Fruit fly (Drosophila melanogaster): ENCODE data around the gene mei-38.

The mei-38 gene

dm6 chrX:1476848-1477247 lies at the start of gene mei-38, which contains the start of gene Rab27 (continued):
- TF ChIP-seq abd-A (tag; optimal IDR thresholded peaks at IDR 0.05) (no peak), gsb-n (tag; optimal IDR thresholded peaks at IDR 0.05) (no peak), Drgx (GFP tag; IDR thresholded peaks at IDR 0.05) (no peak), Awh (GFP tag; IDR thresholded peaks at IDR 0.05) (no peak), CG18764 (GFP tag; optimal IDR thresholded peaks at IDR 0.05) (no peak), croc (GFP tag; conservative IDR thresholded peaks at IDR 0.05) (no peak), CG5245 (GFP tag; optimal IDR thresholded peaks at IDR 0.05) (no peak), H2.0 (GFP tag; IDR thresholded peaks at IDR 0.05) (no peak), CG6654 (GFP tag; optimal IDR thresholded peaks at IDR 0.05) (no peak), yki (optimal IDR thresholded peaks at IDR 0.05) (no peak), ewg (GFP tag; optimal IDR thresholded peaks at IDR 0.05) (peak; percentile 68), fd3F (GFP tag; optimal IDR thresholded peaks at IDR 0.05) (no peak), ash1 (GFP tag; optimal IDR thresholded peaks at IDR 0.05) (no peak), org-1 (GFP tag; optimal IDR thresholded peaks at IDR 0.05) (no peak), CG9215 (GFP tag; IDR thresholded peaks at IDR 0.05) (no peak), sim (GFP tag; IDR thresholded peaks at IDR 0.05) (no peak), Adf1 (GFP tag; IDR thresholded peaks at IDR 0.05) (no peak), Poxn (GFP tag; IDR thresholded peaks at IDR 0.05) (no peak), CG14860 (GFP tag; IDR thresholded peaks at IDR 0.05; ENCODE audit: partially characterized antibody) (no peak), tgo (GFP tag; IDR thresholded peaks at IDR 0.05) (no peak), CG17186 (GFP tag; optimal IDR thresholded peaks at IDR 0.05) (peak; percentile 75), lov (optimal IDR thresholded peaks at IDR 0.05) (no peak), lov (GFP tag; IDR thresholded peaks at IDR 0.05) (no peak), ems (GFP tag; optimal IDR thresholded peaks at IDR 0.05) (no peak), CG10654 (GFP tag; optimal IDR thresholded peaks at IDR 0.05) (no peak), CG7786 (GFP tag; optimal IDR thresholded peaks at IDR 0.05) (peak; percentile 36), CG4820 (GFP tag; optimal IDR thresholded peaks at IDR 0.05) (peak; percentile 12), Dbx (GFP tag; IDR thresholded peaks at IDR 0.05) (0 out of 3 replicates have a peak, but pooled peaks have one; percentile 14), so (GFP tag; IDR thresholded peaks at IDR 0.05) (no peak), CG10979 (tag; optimal IDR thresholded peaks at IDR 0.05) (no peak), PHDP (tag; optimal IDR thresholded peaks at IDR 0.05) (no peak), Dll (GFP tag; IDR thresholded peaks at IDR 0.05; ENCODE audit: partially characterized antibody) (peak; percentile 71; the same call in 3 of the 4 replicates), sna (GFP tag; IDR thresholded peaks at IDR 0.05; ENCODE audit: partially characterized antibody) (peak; percentile 63; the same call in 1 of the 2 replicates), nmo (GFP tag; optimal IDR thresholded peaks at IDR 0.05) (no peak), CG30020 (tag; optimal IDR thresholded peaks at IDR 0.05) (no peak), tll (GFP tag; optimal IDR thresholded peaks at IDR 0.05) (no peak), NC2α (GFP tag; optimal IDR thresholded peaks at IDR 0.05) (no peak), Bdp1 (GFP tag; optimal IDR thresholded peaks at IDR 0.05) (peak; percentile 22), chif (GFP tag; optimal IDR thresholded peaks at IDR 0.05) (no peak), CG7928 (GFP tag; optimal IDR thresholded peaks at IDR 0.05) (no peak), Hr39 (optimal IDR thresholded peaks at IDR 0.05) (no peak), psq (GFP tag; optimal IDR thresholded peaks at IDR 0.05) (no peak), pita (GFP tag; optimal IDR thresholded peaks at IDR 0.05) (no peak), mam (GFP tag; optimal IDR thresholded peaks at IDR 0.05) (peak; percentile 17), Ssrp (tag; optimal IDR thresholded peaks at IDR 0.05) (no peak), Blimp-1 (GFP tag; optimal IDR thresholded peaks at IDR 0.05) (no peak), CG18599 (GFP tag; optimal IDR thresholded peaks at IDR 0.05) (peak; percentile 2), C15 (GFP tag; IDR thresholded peaks at IDR 0.05) (no peak), CG7372 (GFP tag; IDR thresholded peaks at IDR 0.05) (no peak), CHES-1-like (GFP tag; optimal IDR thresholded peaks at IDR 0.05) (peak; percentile 32), ranshi (GFP tag; IDR thresholded peaks at IDR 0.05) (no peak), CG31224 (GFP tag; IDR thresholded peaks at IDR 0.05) (no peak), CG10267 (tag; optimal IDR thresholded peaks at IDR 0.05) (peak; percentile 97)
